Worm (Caenorhabditis elegans) whole organism, L3 larva: ENCODE results near the gene R160.14.

Experiments
- R02D3.7 ChIP-seq: fragments of 150-350 bp; optimal IDR thresholded peaks from 2 replicates; lab custom pipeline; 2014; ENCODE audit warnings: missing biosample characterization, missing genetic modification characterization
- ama-1 ChIP-seq: fragments of 150-350 bp; optimal IDR thresholded peaks from 2 replicates; lab custom pipeline; 2018
- ceh-82 ChIP-seq: fragments of 150-350 bp; optimal IDR thresholded peaks from 2 replicates; lab custom pipeline; 2014; ENCODE audit warnings: missing biosample characterization, missing genetic modification characterization
- ceh-9 ChIP-seq: sonication (generic microtip); optimal IDR thresholded peaks from 2 replicates; lab custom pipeline; 2018; ENCODE audit warnings: missing biosample characterization, missing genetic modification characterization
- elt-1 ChIP-seq: fragments of 150-350 bp; optimal IDR thresholded peaks from 2 replicates; lab custom pipeline; 2014; ENCODE audit warnings: missing biosample characterization, missing genetic modification characterization
- fos-1 ChIP-seq: fragments of 150-350 bp; optimal IDR thresholded peaks from 2 replicates; lab custom pipeline; 2014; ENCODE audit warnings: missing biosample characterization, missing genetic modification characterization
- lin-15B ChIP-seq: fragments of 150-350 bp; optimal IDR thresholded peaks from 2 replicates; lab custom pipeline; 2014; ENCODE audit warnings: missing biosample characterization, missing genetic modification characterization
- mml-1 ChIP-seq: fragments of 150-350 bp; sonication (generic microtip); optimal IDR thresholded peaks from 3 replicates; lab custom pipeline; 2014; ENCODE audit warnings: missing biosample characterization, missing genetic modification characterization
- nhr-77 ChIP-seq: fragments of 150-350 bp; optimal IDR thresholded peaks from 2 replicates; lab custom pipeline; 2014; ENCODE audit warnings: missing biosample characterization, missing genetic modification characterization
- snpc-4 ChIP-seq: fragments of 150-350 bp; optimal IDR thresholded peaks from 2 replicates; lab custom pipeline; 2014; ENCODE audit warnings: missing biosample characterization, missing genetic modification characterization
- ztf-4 ChIP-seq: fragments of 150-350 bp; optimal IDR thresholded peaks from 2 replicates; lab custom pipeline; 2014; ENCODE audit warnings: missing biosample characterization, missing genetic modification characterization

- TF ChIP-seq ceh-82 (tag; lab: Kevin White, UChicago) (no peak), snpc-4 (tag; lab: Kevin White, UChicago) (no peak), ama-1 (no peak), ceh-9 (tag; lab: Kevin White, UChicago) (no peak), R02D3.7 (tag; lab: Kevin White, UChicago) (no peak), nhr-77 (tag; lab: Kevin White, UChicago) (no peak), mml-1 (tag; lab: Kevin White, UChicago) (no peak), fos-1 (tag; lab: Kevin White, UChicago) (no peak), lin-15B (tag; lab: Kevin White, UChicago) (no peak), elt-1 (tag; lab: Kevin White, UChicago) (no peak), ztf-4 (tag; lab: Kevin White, UChicago) (no peak)
Observed at ce11 chrX:4386493-4386892, 14.6 kb upstream of the R160.14 start.
